Fruit fly (Drosophila melanogaster): ENCODE results near the gene CG33267.

The CG33267 gene

DNA sequence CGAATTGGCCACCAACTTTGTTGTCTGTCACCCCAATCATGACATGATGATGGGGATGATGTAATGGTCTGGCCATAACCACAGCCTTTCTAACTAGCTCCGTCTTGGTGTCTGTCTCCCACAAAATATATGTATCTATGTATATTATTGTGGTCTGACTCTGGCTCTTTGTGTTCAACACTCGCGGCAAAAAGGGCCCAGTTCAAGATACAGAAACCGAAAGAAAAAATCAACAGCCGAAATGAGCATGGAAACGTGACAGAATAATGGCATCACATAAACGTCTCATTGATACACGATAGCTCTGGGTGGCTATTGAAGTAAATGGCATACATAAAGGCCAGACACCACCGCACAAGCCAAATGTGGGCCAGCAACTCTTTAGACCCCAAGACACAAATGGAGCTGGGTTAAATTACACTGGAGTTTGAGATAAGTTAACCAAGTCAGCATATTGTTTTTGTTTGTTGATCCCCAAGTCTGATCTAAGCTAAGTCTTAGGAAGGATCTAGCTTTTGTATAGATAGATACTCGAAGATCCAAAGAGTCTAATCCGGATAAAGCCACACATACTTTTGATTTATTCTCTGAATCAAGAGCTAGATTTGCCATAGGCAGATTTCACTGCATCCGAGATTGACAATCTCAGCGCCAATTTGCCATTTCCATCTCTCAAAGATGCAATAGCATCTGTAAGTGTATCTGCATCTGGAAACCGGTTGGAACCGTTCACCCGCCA lies 32.1 kb upstream of the CG33267 start:
- TF ChIP-seq psq (optimal IDR thresholded peaks at IDR 0.05) (no peak), CG8478 (optimal IDR thresholded peaks at IDR 0.05) (no peak), EcR (GFP tag; optimal IDR thresholded peaks at IDR 0.05) (no peak), Dll (optimal IDR thresholded peaks at IDR 0.05) (no peak), usp (GFP tag; optimal IDR thresholded peaks at IDR 0.05) (no peak), pan (optimal IDR thresholded peaks at IDR 0.05) (no peak)

DNA sequence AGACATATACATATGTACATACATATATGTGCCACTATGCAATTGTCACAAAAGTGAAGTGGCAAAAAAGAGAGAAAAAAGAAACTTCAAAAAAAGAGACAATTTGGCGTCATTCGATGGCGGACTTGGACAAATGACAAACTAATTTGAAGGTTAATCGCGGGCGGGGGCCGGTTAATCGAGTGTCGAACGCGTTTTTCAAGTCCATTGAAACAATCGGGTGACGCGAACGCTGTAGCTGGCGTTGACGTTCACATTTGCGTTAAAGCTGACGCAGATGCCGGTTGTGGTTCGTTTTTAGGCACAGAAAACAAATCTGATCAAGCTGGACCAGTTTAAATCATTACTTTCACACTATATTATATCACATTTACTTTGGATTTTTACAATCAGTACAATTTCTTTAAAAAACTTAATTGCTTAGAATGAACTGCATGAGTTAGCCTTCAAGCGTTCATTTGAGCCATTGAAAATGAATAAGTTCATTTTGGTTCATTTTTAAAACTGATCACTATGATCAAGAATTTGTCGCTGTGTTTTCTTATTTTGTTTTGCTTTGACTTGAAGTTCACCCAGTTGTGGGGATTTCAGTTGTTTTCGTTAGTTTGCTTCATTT lies 30.5 kb upstream of the CG33267 start:
- TF ChIP-seq usp (GFP tag; optimal IDR thresholded peaks at IDR 0.05), result no peak
- no peak for TF ChIP-seq EcR (GFP tag; optimal IDR thresholded peaks at IDR 0.05)
- no peak for TF ChIP-seq psq (optimal IDR thresholded peaks at IDR 0.05)
- no peak for TF ChIP-seq Dll (optimal IDR thresholded peaks at IDR 0.05)
- no peak for TF ChIP-seq pan (optimal IDR thresholded peaks at IDR 0.05)
- TF ChIP-seq CG8478 (optimal IDR thresholded peaks at IDR 0.05), result no peak

DNA sequence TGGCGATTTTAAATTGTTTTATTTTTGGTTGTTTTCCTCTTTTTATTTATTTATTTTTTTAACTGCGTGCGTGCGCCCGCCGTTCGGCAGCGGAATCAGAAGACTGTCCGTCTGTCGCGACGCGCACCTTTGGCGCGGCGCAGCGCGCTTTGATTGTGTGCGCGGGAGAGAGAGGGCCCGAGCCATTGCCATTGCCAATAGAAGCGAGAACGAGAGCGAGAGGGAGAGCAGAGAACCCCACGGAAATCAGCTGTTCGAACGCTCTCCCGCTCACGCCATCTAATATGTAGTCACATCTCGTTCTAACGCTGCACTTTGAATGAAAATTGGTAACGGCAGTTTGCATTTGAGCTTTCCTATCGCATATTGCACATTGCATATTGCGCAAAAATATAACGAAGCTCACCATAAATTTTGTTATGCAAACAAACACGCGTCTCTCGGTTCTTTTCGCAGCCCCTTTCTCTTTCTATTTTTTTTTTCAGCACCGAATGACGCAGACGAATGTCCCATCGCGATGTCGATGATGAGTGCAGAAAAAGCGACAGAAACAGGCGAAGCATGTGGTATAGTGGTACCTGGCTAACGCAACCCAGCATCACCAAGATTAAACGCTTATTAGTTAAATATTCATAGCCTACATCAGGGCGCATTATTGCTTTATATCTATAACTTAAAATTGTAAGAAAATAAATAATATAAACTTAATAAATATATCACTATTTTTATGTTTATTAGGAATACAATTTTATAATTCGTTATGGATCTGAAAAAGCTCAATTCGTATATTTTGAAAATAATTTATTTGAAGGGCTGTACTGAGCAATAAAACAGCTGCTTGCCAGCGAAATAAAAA lies 29.7 kb upstream of the CG33267 start:
- no peak for TF ChIP-seq EcR (GFP tag; optimal IDR thresholded peaks at IDR 0.05)
- no peak for TF ChIP-seq psq (optimal IDR thresholded peaks at IDR 0.05)
- no peak for TF ChIP-seq pan (optimal IDR thresholded peaks at IDR 0.05)
- TF ChIP-seq Dll (optimal IDR thresholded peaks at IDR 0.05), result no peak
- no peak for TF ChIP-seq usp (GFP tag; optimal IDR thresholded peaks at IDR 0.05)
- TF ChIP-seq CG8478 (optimal IDR thresholded peaks at IDR 0.05), result no peak

DNA sequence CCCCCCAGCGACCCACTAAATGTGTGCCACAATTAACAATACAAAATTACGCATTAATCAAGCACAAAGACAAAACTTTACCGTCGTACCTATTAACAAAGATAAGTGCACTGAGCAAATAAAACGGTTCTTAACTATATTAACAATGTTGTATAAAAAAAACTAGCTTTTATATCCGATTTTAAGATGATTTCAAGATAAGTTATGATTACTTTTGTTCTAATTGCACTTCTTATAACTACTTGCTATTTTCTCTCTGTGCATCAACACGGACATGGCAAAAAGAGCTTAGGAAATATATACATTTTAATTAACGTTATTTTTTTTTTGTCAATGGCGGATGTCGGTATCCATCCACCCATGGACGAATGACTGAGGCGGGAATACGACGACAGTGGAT lies 28.2 kb upstream of the CG33267 start:
- TF ChIP-seq usp (GFP tag; optimal IDR thresholded peaks at IDR 0.05) (no peak), EcR (GFP tag; optimal IDR thresholded peaks at IDR 0.05) (no peak), psq (optimal IDR thresholded peaks at IDR 0.05) (no peak), CG8478 (optimal IDR thresholded peaks at IDR 0.05) (no peak), pan (optimal IDR thresholded peaks at IDR 0.05) (no peak), Dll (optimal IDR thresholded peaks at IDR 0.05) (no peak)

DNA sequence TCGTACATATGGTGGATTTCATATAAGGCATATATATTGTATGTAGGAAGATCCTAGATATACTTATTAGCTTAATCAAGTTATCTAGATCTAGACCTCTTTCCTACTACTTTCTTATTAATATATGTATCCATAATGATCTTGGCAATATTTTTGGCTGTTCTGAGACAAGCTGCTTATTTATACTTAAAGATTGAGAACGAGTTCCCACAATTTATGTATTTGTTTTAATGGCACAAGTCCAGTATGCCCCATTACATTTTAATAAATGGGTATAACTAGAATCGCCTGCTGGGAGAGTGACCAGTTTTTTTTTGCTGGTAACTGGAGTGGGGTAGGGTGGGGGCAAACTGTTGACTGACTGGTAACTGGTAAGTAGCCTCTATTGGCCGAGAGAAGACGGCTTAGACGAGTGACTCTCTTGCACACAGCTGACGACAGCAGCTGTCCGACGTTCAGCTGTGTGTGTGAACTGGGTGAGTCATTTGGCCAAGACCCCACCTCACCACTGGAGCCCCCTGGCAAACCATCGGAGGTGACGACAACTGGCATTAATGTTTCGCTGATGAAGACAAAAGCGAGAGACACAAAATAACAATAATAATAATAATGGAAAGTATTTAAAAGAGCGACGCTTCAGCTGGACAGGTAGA lies 27.4 kb upstream of the CG33267 start:
- TF ChIP-seq EcR (GFP tag; optimal IDR thresholded peaks at IDR 0.05) (no peak), Dll (optimal IDR thresholded peaks at IDR 0.05) (no peak), usp (GFP tag; optimal IDR thresholded peaks at IDR 0.05) (no peak), psq (optimal IDR thresholded peaks at IDR 0.05) (no peak), CG8478 (optimal IDR thresholded peaks at IDR 0.05) (no peak), pan (optimal IDR thresholded peaks at IDR 0.05) (no peak)

DNA sequence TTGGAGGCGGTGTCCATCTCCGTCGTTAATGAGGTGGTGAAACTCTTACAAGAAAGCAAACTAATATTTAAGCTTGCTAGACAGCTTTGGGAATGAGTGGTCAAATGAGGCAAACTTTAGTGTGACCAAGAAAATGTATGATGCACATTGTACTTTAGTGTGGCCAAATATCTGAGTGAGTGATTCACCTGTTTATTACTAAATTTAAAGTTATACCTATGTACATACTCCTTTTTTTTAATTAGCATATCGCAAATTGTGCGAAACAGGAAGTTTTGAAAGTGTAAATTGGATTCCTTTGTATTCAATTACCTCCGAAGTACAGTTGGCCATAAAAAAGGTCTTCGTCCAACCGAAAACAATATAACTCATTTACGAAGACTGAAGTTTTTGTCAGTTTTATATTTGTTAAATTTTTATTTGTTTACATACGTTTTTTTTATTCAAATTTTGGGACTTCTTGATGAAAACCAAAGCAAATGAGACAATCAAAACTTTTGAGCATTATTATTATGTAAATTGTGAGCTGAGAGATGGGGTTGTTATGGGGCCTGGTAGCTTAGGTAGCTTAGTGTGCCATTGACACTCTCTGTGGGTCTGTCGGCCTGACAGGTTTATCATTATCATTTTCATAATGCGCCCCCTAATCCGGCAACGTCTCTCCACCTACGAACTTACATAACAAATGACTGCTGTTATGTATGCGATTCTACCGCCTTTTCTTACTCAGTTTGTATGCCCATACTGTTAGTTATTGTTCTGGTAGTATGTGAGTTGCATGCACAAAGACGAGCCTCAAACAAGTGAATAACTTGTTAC lies 24.6 kb upstream of the CG33267 start:
- TF ChIP-seq usp (GFP tag; optimal IDR thresholded peaks at IDR 0.05), result no peak
- TF ChIP-seq pan (optimal IDR thresholded peaks at IDR 0.05), result no peak
- no peak for TF ChIP-seq CG8478 (optimal IDR thresholded peaks at IDR 0.05)
- no peak for TF ChIP-seq psq (optimal IDR thresholded peaks at IDR 0.05)
- no peak for TF ChIP-seq Dll (optimal IDR thresholded peaks at IDR 0.05)
- no peak for TF ChIP-seq EcR (GFP tag; optimal IDR thresholded peaks at IDR 0.05)

DNA sequence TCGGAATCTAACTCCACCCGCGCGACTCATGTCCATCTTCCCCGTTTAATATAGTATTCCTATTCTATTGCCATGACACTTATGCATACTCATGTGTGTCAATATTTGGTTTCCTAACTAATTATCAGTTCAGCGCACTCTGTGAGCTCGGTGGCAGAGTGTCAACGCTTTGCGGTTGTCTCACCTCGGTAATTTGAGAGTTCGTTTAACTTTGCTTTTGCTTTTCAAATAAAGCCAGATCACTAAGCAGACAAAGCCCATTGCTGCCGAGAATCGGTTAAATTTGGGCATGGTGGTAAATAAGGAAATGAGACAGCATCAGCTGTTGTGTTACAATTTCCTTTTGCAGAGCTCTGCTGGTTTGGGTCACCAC lies 24.0 kb upstream of the CG33267 start:
- TF ChIP-seq Dll (optimal IDR thresholded peaks at IDR 0.05), result no peak
- no peak for TF ChIP-seq usp (GFP tag; optimal IDR thresholded peaks at IDR 0.05)
- TF ChIP-seq psq (optimal IDR thresholded peaks at IDR 0.05), result no peak
- TF ChIP-seq pan (optimal IDR thresholded peaks at IDR 0.05), result no peak
- TF ChIP-seq CG8478 (optimal IDR thresholded peaks at IDR 0.05), result no peak
- TF ChIP-seq EcR (GFP tag; optimal IDR thresholded peaks at IDR 0.05), result no peak

DNA sequence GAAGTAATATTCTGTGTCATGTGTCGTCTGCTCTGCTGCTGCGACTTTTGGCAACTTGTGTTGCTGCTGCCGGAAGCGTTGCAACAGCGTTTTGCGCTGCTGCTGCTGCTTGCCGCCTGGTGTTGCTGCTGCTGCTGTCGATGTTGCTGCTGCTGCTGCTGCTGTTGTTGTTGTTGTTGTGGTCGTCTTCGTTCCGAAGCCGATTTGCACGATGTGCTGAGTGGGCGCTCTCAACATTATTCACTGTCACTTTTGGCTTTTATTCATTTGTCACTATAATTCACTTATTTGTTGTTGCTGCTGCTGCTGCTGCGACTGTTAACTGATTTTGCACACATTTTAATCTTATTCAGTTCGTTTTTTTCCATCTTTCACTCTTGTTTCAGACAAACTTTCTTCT lies 21.8 kb upstream of the CG33267 start:
- TF ChIP-seq usp (GFP tag; optimal IDR thresholded peaks at IDR 0.05) (no peak), CG8478 (optimal IDR thresholded peaks at IDR 0.05) (no peak), psq (optimal IDR thresholded peaks at IDR 0.05) (no peak), Dll (optimal IDR thresholded peaks at IDR 0.05) (no peak), EcR (GFP tag; optimal IDR thresholded peaks at IDR 0.05) (no peak)

DNA sequence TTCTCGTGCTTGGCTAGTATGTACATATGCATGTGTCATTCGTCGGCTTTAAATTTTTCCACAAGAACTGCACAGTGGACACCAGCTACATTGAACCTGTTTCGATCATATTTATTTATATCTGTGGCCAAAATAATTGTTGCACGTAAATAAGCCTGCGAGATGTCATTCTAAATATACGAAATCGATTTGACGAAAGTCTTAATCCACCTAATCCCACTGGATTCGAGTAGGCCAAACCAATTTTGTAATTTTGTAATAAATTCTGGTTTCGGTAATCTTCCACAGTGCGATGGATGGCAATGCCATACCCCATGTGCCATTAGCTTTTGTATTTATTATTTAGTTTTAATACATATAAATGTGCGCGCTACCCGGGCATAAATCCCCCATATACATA lies 21.3 kb upstream of the CG33267 start:
- TF ChIP-seq CG8478 (optimal IDR thresholded peaks at IDR 0.05), result no peak
- no peak for TF ChIP-seq usp (GFP tag; optimal IDR thresholded peaks at IDR 0.05)
- no peak for TF ChIP-seq Dll (optimal IDR thresholded peaks at IDR 0.05)
- no peak for TF ChIP-seq EcR (GFP tag; optimal IDR thresholded peaks at IDR 0.05)
- no peak for TF ChIP-seq psq (optimal IDR thresholded peaks at IDR 0.05)
- TF ChIP-seq pan (optimal IDR thresholded peaks at IDR 0.05), result no peak

DNA sequence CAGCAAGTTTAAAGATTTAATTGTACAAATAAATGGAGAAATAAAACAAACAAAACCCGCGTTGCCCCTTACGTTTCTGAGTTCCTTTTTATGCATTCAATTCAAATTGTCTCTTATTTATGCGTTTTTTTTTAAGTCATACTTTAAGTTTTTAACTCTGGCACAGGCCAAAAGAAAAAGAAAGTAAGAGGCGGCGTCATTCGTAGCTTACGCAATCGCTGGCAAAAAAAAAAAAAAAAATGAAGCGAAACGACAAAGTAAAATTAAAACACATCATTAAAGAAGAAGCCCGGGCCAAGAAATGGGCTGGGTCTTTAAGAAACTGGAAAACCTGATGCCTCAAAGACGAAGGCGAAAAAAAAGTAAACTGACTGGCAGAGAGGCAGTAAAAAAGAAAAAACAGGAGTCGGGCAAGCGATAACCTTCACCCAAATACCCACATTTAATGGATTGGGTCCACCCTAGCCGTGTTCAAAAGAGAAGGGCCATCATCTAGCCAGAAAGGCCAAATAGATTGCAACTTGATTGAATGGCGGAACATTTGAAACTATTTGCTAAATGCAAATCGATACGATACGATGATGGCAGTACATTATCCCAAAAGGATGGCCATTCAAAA lies 20.5 kb upstream of the CG33267 start:
- no peak for TF ChIP-seq usp (GFP tag; optimal IDR thresholded peaks at IDR 0.05)
- TF ChIP-seq CG8478 (optimal IDR thresholded peaks at IDR 0.05), result no peak
- TF ChIP-seq pan (optimal IDR thresholded peaks at IDR 0.05), result no peak
- TF ChIP-seq psq (optimal IDR thresholded peaks at IDR 0.05), result no peak
- TF ChIP-seq EcR (GFP tag; optimal IDR thresholded peaks at IDR 0.05), result no peak
- TF ChIP-seq Dll (optimal IDR thresholded peaks at IDR 0.05), result no peak

Data from whole organism.